Fruit fly (Drosophila melanogaster) whole organism, prepupa: ENCODE results near the gene Max.
A peak's percentile ranks its signal among the peaks of the same experiment; 100 is the strongest.

Experiments
- CG10631 ChIP-seq: fragments of 200-800 bp; sonication (Bioruptor generic); optimal IDR thresholded peaks from 2 replicates; lab custom pipeline; 2016; ENCODE audit warnings: missing biosample characterization, missing genetic modification characterization
- CG10669 ChIP-seq: fragments of 200-800 bp; sonication (Bioruptor generic); optimal IDR thresholded peaks from 3 replicates; lab custom pipeline; 2018; ENCODE audit warnings: missing biosample characterization, mild to moderate bottlenecking, missing genetic modification characterization, moderate library complexity
- CG11294 ChIP-seq: fragments of 200-800 bp; sonication (Bioruptor generic); IDR thresholded peaks from 2 replicates; pipeline ENCODE4 v1.3.6; 2022; ENCODE audit warnings: missing biosample characterization, missing genetic modification characterization
- CG11762 ChIP-seq: fragments of 200-800 bp; sonication (Bioruptor generic); optimal IDR thresholded peaks from 3 replicates; lab custom pipeline; 2016; ENCODE audit warnings: missing biosample characterization, missing genetic modification characterization; ENCODE audit not compliant: insufficient read depth
- CG11902 ChIP-seq: fragments of 200-800 bp; sonication (Bioruptor generic); optimal IDR thresholded peaks from 3 replicates; lab custom pipeline; 2016; ENCODE audit warnings: missing biosample characterization, missing genetic modification characterization
- CG1621 ChIP-seq: fragments of 200-800 bp; sonication (Bioruptor generic); optimal IDR thresholded peaks from 3 replicates; lab custom pipeline; 2018; ENCODE audit warnings: missing biosample characterization, mild to moderate bottlenecking, missing genetic modification characterization
- CG16779 ChIP-seq: fragments of 200-800 bp; sonication (Bioruptor generic); optimal IDR thresholded peaks from 3 replicates; lab custom pipeline; 2017; ENCODE audit warnings: missing biosample characterization, mild to moderate bottlenecking, missing genetic modification characterization
- CG3032 ChIP-seq: fragments of 200-800 bp; optimal IDR thresholded peaks from 2 replicates; lab custom pipeline; 2019; ENCODE audit warnings: missing biosample characterization, mild to moderate bottlenecking, missing genetic modification characterization, moderate library complexity
- CG31627 ChIP-seq: fragments of 200-800 bp; sonication (Bioruptor generic); optimal IDR thresholded peaks from 3 replicates; lab custom pipeline; 2016; ENCODE audit warnings: missing biosample characterization, missing genetic modification characterization
- CG32006 ChIP-seq: fragments of 200-800 bp; sonication (Bioruptor generic); optimal IDR thresholded peaks from 3 replicates; lab custom pipeline; 2017; ENCODE audit warnings: missing biosample characterization, mild to moderate bottlenecking, missing genetic modification characterization
- CG34406 ChIP-seq: fragments of 200-800 bp; sonication (Bioruptor generic); optimal IDR thresholded peaks from 3 replicates; lab custom pipeline; 2016; ENCODE audit warnings: missing biosample characterization, missing genetic modification characterization
- CG3919 ChIP-seq: fragments of 200-800 bp; sonication (Bioruptor generic); optimal IDR thresholded peaks from 3 replicates; lab custom pipeline; 2016; ENCODE audit warnings: missing biosample characterization, missing genetic modification characterization
- CG6163 ChIP-seq: fragments of 200-800 bp; sonication (Bioruptor generic); IDR thresholded peaks from 3 replicates; pipeline ENCODE4 v1.3.6; 2022; ENCODE audit warnings: missing biosample characterization, missing genetic modification characterization
- CG6276 ChIP-seq: fragments of 200-800 bp; sonication (Bioruptor generic); optimal IDR thresholded peaks from 2 replicates; lab custom pipeline; 2017; ENCODE audit warnings: missing biosample characterization, mild to moderate bottlenecking, missing genetic modification characterization
- CG6792 ChIP-seq: fragments of 200-800 bp; sonication (Bioruptor generic); optimal IDR thresholded peaks from 3 replicates; lab custom pipeline; 2016; ENCODE audit warnings: missing biosample characterization, missing genetic modification characterization
- CG6808 ChIP-seq: fragments of 200-800 bp; sonication (Bioruptor generic); optimal IDR thresholded peaks from 3 replicates; lab custom pipeline; 2017; ENCODE audit warnings: missing biosample characterization, missing genetic modification characterization, mild to moderate bottlenecking, moderate library complexity, missing genetic modification reagents
- CG7368 ChIP-seq: fragments of 200-800 bp; sonication (Bioruptor generic); optimal IDR thresholded peaks from 3 replicates; lab custom pipeline; 2016; ENCODE audit warnings: missing biosample characterization, missing genetic modification characterization
- CG8119 ChIP-seq: fragments of 200-800 bp; sonication (Bioruptor generic); IDR thresholded peaks from 3 replicates; pipeline ENCODE4 v1.3.6; 2022; ENCODE audit warnings: missing biosample characterization, missing genetic modification characterization
- CG8632 ChIP-seq: fragments of 200-800 bp; sonication (Bioruptor generic); optimal IDR thresholded peaks from 3 replicates; lab custom pipeline; 2016; ENCODE audit warnings: missing biosample characterization, missing genetic modification characterization
- CG9139 ChIP-seq: fragments of 200-800 bp; sonication (Bioruptor generic); optimal IDR thresholded peaks from 3 replicates; lab custom pipeline; 2017; ENCODE audit warnings: missing biosample characterization, mild to moderate bottlenecking, missing genetic modification characterization
- Ets96B ChIP-seq: fragments of 200-800 bp; optimal IDR thresholded peaks from 2 replicates; lab custom pipeline; 2019; ENCODE audit warnings: missing biosample characterization, mild to moderate bottlenecking, missing genetic modification characterization, moderate library complexity
- Gug ChIP-seq: fragments of 200-800 bp; sonication (Bioruptor generic); IDR thresholded peaks from 2 replicates; pipeline ENCODE4 v1.3.6; 2022; ENCODE audit warnings: missing biosample characterization, missing genetic modification characterization
- Hr38 ChIP-seq: sonication (Bioruptor generic); optimal IDR thresholded peaks from 2 replicates; lab custom pipeline; 2016; ENCODE audit warnings: missing biosample characterization, missing genetic modification characterization
- Hr39 ChIP-seq: fragments of 200-800 bp; sonication (Bioruptor generic); optimal IDR thresholded peaks from 2 replicates; lab custom pipeline; 2016; ENCODE audit warnings: missing biosample characterization, missing genetic modification characterization
- Hr4 ChIP-seq: fragments of 200-800 bp; sonication (Bioruptor generic); optimal IDR thresholded peaks from 3 replicates; lab custom pipeline; 2016; ENCODE audit warnings: missing biosample characterization, missing genetic modification characterization
- Lpt ChIP-seq: fragments of 200-800 bp; sonication (Bioruptor generic); optimal IDR thresholded peaks from 3 replicates; lab custom pipeline; 2016; ENCODE audit warnings: missing biosample characterization, missing genetic modification characterization
- Met ChIP-seq: fragments of 200-800 bp; sonication (Bioruptor generic); optimal IDR thresholded peaks from 3 replicates; lab custom pipeline; 2016; ENCODE audit warnings: missing biosample characterization, missing genetic modification characterization
- OdsH ChIP-seq: fragments of 200-800 bp; sonication (Bioruptor generic); optimal IDR thresholded peaks from 3 replicates; lab custom pipeline; 2016; ENCODE audit warnings: missing biosample characterization, missing genetic modification characterization
- Smox ChIP-seq: fragments of 200-800 bp; sonication (Bioruptor generic); optimal IDR thresholded peaks from 3 replicates; lab custom pipeline; 2016; ENCODE audit warnings: missing biosample characterization, missing genetic modification characterization
- Sox102F ChIP-seq: fragments of 200-800 bp; sonication (Bioruptor generic); optimal IDR thresholded peaks from 2 replicates; lab custom pipeline; 2016; ENCODE audit warnings: missing biosample characterization, mild to moderate bottlenecking, missing genetic modification characterization
- Sox14 ChIP-seq: fragments of 200-800 bp; sonication (Bioruptor generic); optimal IDR thresholded peaks from 3 replicates; lab custom pipeline; 2016; ENCODE audit warnings: missing biosample characterization, missing genetic modification characterization
- achi ChIP-seq: fragments of 200-800 bp; sonication (Bioruptor generic); optimal IDR thresholded peaks from 3 replicates; lab custom pipeline; 2016; ENCODE audit warnings: missing biosample characterization, missing genetic modification characterization
- acj6 ChIP-seq: fragments of 200-800 bp; sonication (Bioruptor generic); optimal IDR thresholded peaks from 3 replicates; lab custom pipeline; 2016; ENCODE audit warnings: missing biosample characterization, missing genetic modification characterization
- cyc ChIP-seq: fragments of 200-800 bp; sonication (Bioruptor generic); optimal IDR thresholded peaks from 3 replicates; lab custom pipeline; 2016; ENCODE audit warnings: missing biosample characterization, missing genetic modification characterization
- dac ChIP-seq: fragments of 200-800 bp; sonication (Bioruptor generic); optimal IDR thresholded peaks from 2 replicates; lab custom pipeline; 2017; ENCODE audit warnings: missing biosample characterization, mild to moderate bottlenecking, missing genetic modification characterization
- dsx ChIP-seq: fragments of 200-800 bp; optimal IDR thresholded peaks from 3 replicates; lab custom pipeline; 2019; ENCODE audit warnings: missing biosample characterization, mild to moderate bottlenecking, missing genetic modification characterization, moderate library complexity; ENCODE audit not compliant: poor library complexity, severe bottlenecking
- eg ChIP-seq: fragments of 200-800 bp; sonication (Bioruptor generic); IDR thresholded peaks from 3 replicates; pipeline ENCODE4 v1.3.6; 2022; ENCODE audit warnings: missing biosample characterization, missing genetic modification characterization
- esn ChIP-seq: fragments of 200-800 bp; sonication (Bioruptor generic); optimal IDR thresholded peaks from 2 replicates; lab custom pipeline; 2016; ENCODE audit warnings: missing biosample characterization, mild to moderate bottlenecking, missing genetic modification characterization, moderate library complexity
- fd85E ChIP-seq: fragments of 200-800 bp; sonication (Bioruptor generic); optimal IDR thresholded peaks from 3 replicates; lab custom pipeline; 2016; ENCODE audit warnings: missing biosample characterization, missing genetic modification characterization
- fkh ChIP-seq: fragments of 200-800 bp; sonication (Bioruptor generic); optimal IDR thresholded peaks from 3 replicates; lab custom pipeline; 2017; ENCODE audit warnings: missing biosample characterization, mild to moderate bottlenecking, missing genetic modification characterization, moderate library complexity
- lz ChIP-seq: fragments of 200-800 bp; sonication (Bioruptor generic); optimal IDR thresholded peaks from 3 replicates; lab custom pipeline; 2016; ENCODE audit warnings: missing biosample characterization, missing genetic modification characterization
- pdm3 ChIP-seq: fragments of 200-800 bp; sonication (Bioruptor generic); optimal IDR thresholded peaks from 3 replicates; lab custom pipeline; 2016; ENCODE audit warnings: missing biosample characterization, missing genetic modification characterization
- salr ChIP-seq, 2 experiments: fragments of 200-800 bp; sonication (Bioruptor generic); optimal IDR thresholded peaks; 3 replicates each; lab custom pipeline; 2016 to 2018; ENCODE audit warnings: missing biosample characterization in 2 of 2, missing genetic modification characterization in 2 of 2, mild to moderate bottlenecking in 1 of 2
- spab ChIP-seq: fragments of 200-800 bp; sonication (Bioruptor generic); optimal IDR thresholded peaks from 2 replicates; lab custom pipeline; 2017; ENCODE audit warnings: missing biosample characterization, mild to moderate bottlenecking, missing genetic modification characterization, missing genetic modification reagents
- ss ChIP-seq, 2 experiments: fragments of 200-800 bp; sonication (Bioruptor generic); optimal IDR thresholded peaks; 2 replicates in 1 of 2; 3 replicates in 1 of 2; lab custom pipeline; 2017 to 2018; ENCODE audit warnings: mild to moderate bottlenecking in 2 of 2, missing biosample characterization in 2 of 2, missing genetic modification characterization in 2 of 2, moderate library complexity in 1 of 2
- topi ChIP-seq: fragments of 200-800 bp; sonication (Bioruptor generic); optimal IDR thresholded peaks from 3 replicates; lab custom pipeline; 2016; ENCODE audit warnings: missing biosample characterization, missing genetic modification characterization

Gene Max

DNA sequence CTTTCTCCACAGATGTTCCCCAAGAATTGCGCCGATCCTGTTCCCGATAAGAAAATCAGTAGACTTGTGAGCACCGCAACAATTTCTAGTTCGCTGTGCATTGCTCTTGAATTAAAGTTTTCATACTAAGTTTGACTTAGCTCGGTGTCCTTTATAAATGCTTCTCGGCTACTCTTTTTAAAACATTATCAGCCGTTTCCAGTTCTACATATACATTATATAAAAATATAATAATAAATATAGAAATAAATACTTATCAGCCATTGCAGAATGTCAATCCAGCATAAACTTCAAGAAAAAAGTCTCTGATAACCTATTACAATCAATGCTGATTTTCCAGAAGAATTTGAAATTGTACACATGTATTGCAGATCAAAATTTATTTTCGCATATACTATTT is 6.6 kb upstream of the Max start, which contains the start of gene CG14088:
Gene CG14088, minus strand, starts transcription at position 101 of the 400 bp plus-strand sequence.
- TF ChIP-seq fd85E (GFP tag; lab: Kevin White, UChicago), result no peak
- TF ChIP-seq cyc (GFP tag; lab: Kevin White, UChicago), result no peak
- TF ChIP-seq CG31627, result no peak
- TF ChIP-seq lz (GFP tag; lab: Kevin White, UChicago), result no peak
- TF ChIP-seq CG8632, result no peak
- no peak for TF ChIP-seq CG11762 (GFP tag; lab: Kevin White, UChicago)
- TF ChIP-seq eg (GFP tag; lab: Robert Waterston, UW), result no peak
- TF ChIP-seq fkh (GFP tag; lab: Kevin White, UChicago), result no peak
- TF ChIP-seq Hr38 (GFP tag; lab: Kevin White, UChicago), result no peak
- TF ChIP-seq CG3032, result no peak
- no peak for TF ChIP-seq CG16779 (tag; lab: Kevin White, UChicago)
- TF ChIP-seq CG7368 (GFP tag; lab: Kevin White, UChicago), result no peak
- TF ChIP-seq CG34406, result no peak
- no peak for TF ChIP-seq CG11902 (GFP tag; lab: Kevin White, UChicago)
- TF ChIP-seq CG32006 (GFP tag; lab: Kevin White, UChicago), result no peak
- no peak for TF ChIP-seq ss (GFP tag; optimal IDR thresholded peaks at IDR 0.05; lab: Kevin White, UChicago)
- TF ChIP-seq dac (GFP tag; lab: Kevin White, UChicago), result no peak
- no peak for TF ChIP-seq CG6163 (GFP tag; lab: Robert Waterston, UW)

DNA sequence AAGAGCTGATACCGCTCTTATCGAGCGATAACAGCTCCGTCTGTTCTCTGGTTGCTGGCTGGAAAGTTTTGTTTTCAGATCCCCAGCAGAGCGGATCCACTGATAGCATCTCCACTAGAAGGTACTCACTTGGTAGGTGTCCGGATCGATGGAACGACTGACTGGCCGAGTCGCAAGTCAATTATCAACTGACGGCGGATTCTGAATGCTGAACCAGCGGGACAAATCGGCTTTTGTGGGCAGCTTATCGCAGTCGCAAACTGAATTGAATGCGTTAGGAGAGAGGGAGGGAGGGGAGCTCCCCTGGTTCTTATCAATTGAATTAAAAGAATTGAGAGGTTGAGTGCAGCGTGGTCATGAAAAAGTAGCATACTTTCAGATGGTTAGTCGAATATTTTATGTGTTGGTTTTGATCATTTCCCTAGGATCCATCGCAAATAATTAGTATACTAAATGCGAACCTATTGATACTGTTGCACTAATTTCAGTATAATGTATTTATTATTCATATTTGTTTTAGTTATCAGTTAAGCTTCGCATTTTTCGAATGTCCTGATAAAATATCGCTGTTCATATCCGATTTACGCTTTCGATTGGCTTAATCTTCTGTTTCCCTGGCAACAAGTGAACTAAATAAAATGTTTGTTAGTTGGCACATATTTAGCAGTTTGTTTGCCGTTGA is 4.9 kb upstream of the Max start, which contains the start of the genes Aldh7A1 and CG14085:
Gene Aldh7A1, minus strand, starts transcription at position 194 of the 682 bp plus-strand sequence.
Gene CG14085, plus strand, starts transcription at position 632 of the 682 bp plus-strand sequence.
- TF ChIP-seq CG3032 (no peak), spab (GFP tag; lab: Kevin White, UChicago) (no peak), fkh (GFP tag; lab: Kevin White, UChicago) (no peak), Met (GFP tag; lab: Kevin White, UChicago) (no peak), Sox102F (GFP tag; lab: Kevin White, UChicago) (peak; percentile 3), CG9139 (GFP tag; lab: Kevin White, UChicago) (no peak), Lpt (no peak), CG11902 (GFP tag; lab: Kevin White, UChicago) (no peak), acj6 (GFP tag; lab: Kevin White, UChicago) (no peak), CG11294 (GFP tag; lab: Robert Waterston, UW) (no peak), CG3919 (GFP tag; lab: Kevin White, UChicago) (peak; percentile 29), Smox (GFP tag; lab: Kevin White, UChicago) (no peak), CG7368 (GFP tag; lab: Kevin White, UChicago) (no peak), lz (GFP tag; lab: Kevin White, UChicago) (no peak), CG6163 (GFP tag; lab: Robert Waterston, UW) (no peak), Gug (no peak), esn (no peak), achi (GFP tag; lab: Kevin White, UChicago) (no peak), salr (GFP tag; optimal IDR thresholded peaks at IDR 0.05; lab: Kevin White, UChicago) (no peak), Hr39 (no peak), CG10669 (GFP tag; lab: Kevin White, UChicago) (no peak), OdsH (no peak), CG6276 (GFP tag; lab: Kevin White, UChicago) (no peak), Ets96B (no peak), CG8119 (GFP tag; lab: Robert Waterston, UW) (no peak), eg (GFP tag; lab: Robert Waterston, UW) (peak; percentile 39; the same call in 1 of the 3 replicates), CG31627 (no peak), pdm3 (GFP tag; lab: Kevin White, UChicago) (no peak), ss (GFP tag; optimal IDR thresholded peaks at IDR 0.05; lab: Kevin White, UChicago) (no peak), CG11762 (GFP tag; lab: Kevin White, UChicago) (no peak), CG34406 (no peak), CG32006 (GFP tag; lab: Kevin White, UChicago) (no peak), Hr38 (GFP tag; lab: Kevin White, UChicago) (no peak), CG1621 (tag; lab: Kevin White, UChicago) (no peak), dac (GFP tag; lab: Kevin White, UChicago) (no peak), Hr4 (GFP tag; lab: Kevin White, UChicago) (no peak), Sox14 (GFP tag; lab: Kevin White, UChicago) (peak; percentile 51), CG10631 (GFP tag; lab: Kevin White, UChicago) (no peak), CG6792 (GFP tag; lab: Kevin White, UChicago) (no peak), dsx (GFP tag; lab: Kevin White, UChicago) (no peak), CG6808 (GFP tag; lab: Kevin White, UChicago) (no peak), topi (GFP tag; lab: Kevin White, UChicago) (peak; percentile 9), fd85E (GFP tag; lab: Kevin White, UChicago) (no peak), cyc (GFP tag; lab: Kevin White, UChicago) (no peak)
